Worm (Caenorhabditis elegans) whole organism, late embryonic: ENCODE measurements around the gene F13A7.12.

ENCODE experiments used
- F13H6.1 ChIP-seq: sonication (generic microtip); optimal IDR thresholded peaks from 2 replicates; lab custom pipeline; 2016; ENCODE audit warnings: missing genetic modification characterization, missing compliant biosample characterization
- K09A11.1 ChIP-seq: sonication (generic microtip); optimal IDR thresholded peaks from 2 replicates; lab custom pipeline; 2017; ENCODE audit warnings: antibody characterized with exemption, mild to moderate bottlenecking, missing genetic modification characterization, missing compliant biosample characterization; ENCODE audit not compliant: insufficient read depth
- T23F11.4 ChIP-seq: fragments of 200-800 bp; sonication (Bioruptor generic); optimal IDR thresholded peaks from 2 replicates; lab custom pipeline; 2018; ENCODE audit warnings: mild to moderate bottlenecking, missing genetic modification characterization, missing compliant biosample characterization
- ama-1 ChIP-seq: fragments of 150-350 bp; optimal IDR thresholded peaks from 2 replicates; lab custom pipeline; 2014
- ceh-14 ChIP-seq: sonication (generic microtip); optimal IDR thresholded peaks from 2 replicates; lab custom pipeline; 2016; ENCODE audit warnings: missing genotype, missing genetic modification characterization, missing compliant biosample characterization
- ceh-19 ChIP-seq: fragments of 200-800 bp; sonication (Bioruptor generic); optimal IDR thresholded peaks from 2 replicates; lab custom pipeline; 2018; ENCODE audit warnings: mild to moderate bottlenecking, missing genetic modification characterization, missing compliant biosample characterization
- ceh-30 ChIP-seq: fragments of 150-350 bp; optimal IDR thresholded peaks from 2 replicates; lab custom pipeline; 2014; ENCODE audit warnings: missing biosample characterization, missing genetic modification characterization
- ceh-9 ChIP-seq: sonication (generic microtip); optimal IDR thresholded peaks from 2 replicates; lab custom pipeline; 2016; ENCODE audit warnings: mild to moderate bottlenecking, missing genetic modification characterization, inconsistent platforms, missing compliant biosample characterization
- fkh-10 ChIP-seq: fragments of 150-350 bp; optimal IDR thresholded peaks from 2 replicates; lab custom pipeline; 2014; ENCODE audit warnings: missing biosample characterization, missing genetic modification reagents, missing genetic modification characterization
- madf-2 ChIP-seq: sonication (generic microtip); optimal IDR thresholded peaks from 2 replicates; lab custom pipeline; 2017; ENCODE audit warnings: missing genetic modification characterization, missing compliant biosample characterization
- mec-3 ChIP-seq: sonication (generic microtip); optimal IDR thresholded peaks from 2 replicates; lab custom pipeline; 2016; ENCODE audit warnings: borderline replicate concordance, missing genetic modification characterization, missing compliant biosample characterization
- pha-4 ChIP-seq: fragments of 150-350 bp; optimal IDR thresholded peaks from 2 replicates; lab custom pipeline; 2018; ENCODE audit warnings: missing biosample characterization, missing genetic modification reagents, missing genetic modification characterization
- ttx-3 ChIP-seq: sonication (generic microtip); optimal IDR thresholded peaks from 2 replicates; lab custom pipeline; 2016; ENCODE audit warnings: missing genetic modification reagents, missing genetic modification characterization, missing compliant biosample characterization

ce11 chrV:16388268-16388667, 7.6 kb upstream of the F13A7.12 start, which contains the start of gene sri-65:
- TF ChIP-seq ceh-19 = no peak
- TF ChIP-seq ceh-14 = no peak
- no peak for TF ChIP-seq ceh-9 (tag; lab: Kevin White, UChicago)
- TF ChIP-seq fkh-10 = no peak
- no peak for TF ChIP-seq madf-2
- no peak for TF ChIP-seq K09A11.1 (tag; lab: Kevin White, UChicago)
- TF ChIP-seq ceh-30 = no peak
- no peak for TF ChIP-seq pha-4 (tag; lab: Kevin White, UChicago)
- TF ChIP-seq ama-1 (lab: Kevin White, UChicago) = no peak
- no peak for TF ChIP-seq F13H6.1 (tag; lab: Kevin White, UChicago)
- no peak for TF ChIP-seq ttx-3 (tag; lab: Kevin White, UChicago)
- no peak for TF ChIP-seq mec-3 (tag; lab: Kevin White, UChicago)
- TF ChIP-seq T23F11.4 (GFP tag; lab: Kevin White, UChicago) = no peak
